Fruit fly (Drosophila melanogaster): Measurements from ENCODE around the gene pcx.

The pcx gene

DNA sequence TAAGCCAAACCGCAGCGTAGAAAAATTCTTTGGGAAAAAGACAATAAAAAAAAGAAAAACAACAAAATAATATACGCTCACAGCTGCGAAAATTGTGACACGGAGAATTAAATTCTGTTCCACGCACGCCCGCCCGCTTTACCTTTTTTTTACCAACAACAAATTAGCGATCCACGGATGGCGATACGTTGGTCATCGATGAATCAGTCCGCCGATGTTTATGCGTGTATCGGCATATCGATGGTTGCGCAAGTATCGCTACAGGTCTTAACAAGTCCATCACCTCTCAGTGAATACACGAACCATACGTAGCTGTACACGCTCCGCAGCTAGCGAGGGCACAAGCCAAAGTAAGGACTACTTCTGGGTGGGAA lies 45.4 kb downstream of the pcx start, which contains the start of gene CG2924 (continued):
- TF ChIP-seq Blimp-1 (GFP tag; optimal IDR thresholded peaks at IDR 0.05) (peak; percentile 24), CG31224 (GFP tag; IDR thresholded peaks at IDR 0.05) (peak; percentile 30; the same call in 1 of the 2 replicates), mirr (GFP tag; optimal IDR thresholded peaks at IDR 0.05) (peak; percentile 71), crol (GFP tag; IDR thresholded peaks at IDR 0.05) (no peak), sqz (GFP tag; optimal IDR thresholded peaks at IDR 0.05) (peak; percentile 42), p53 (GFP tag; optimal IDR thresholded peaks at IDR 0.05) (peak; percentile 90), CG6175 (GFP tag; IDR thresholded peaks at IDR 0.05) (no peak), odd (GFP tag; optimal IDR thresholded peaks at IDR 0.05) (no peak), otp (GFP tag; IDR thresholded peaks at IDR 0.05) (no peak), CG31388 (GFP tag; optimal IDR thresholded peaks at IDR 0.05) (no peak), Meics (GFP tag; optimal IDR thresholded peaks at IDR 0.05) (no peak), CG8359 (GFP tag; optimal IDR thresholded peaks at IDR 0.05; ENCODE audit: borderline replicate concordance) (no peak), pita (GFP tag; optimal IDR thresholded peaks at IDR 0.05) (peak; percentile 97), sens-2 (GFP tag; IDR thresholded peaks at IDR 0.05) (no peak), CG12659 (GFP tag; optimal IDR thresholded peaks at IDR 0.05) (peak; percentile 83), CG11723 (GFP tag; optimal IDR thresholded peaks at IDR 0.05) (no peak), tgo (GFP tag; IDR thresholded peaks at IDR 0.05) (peak; percentile 36; the same call in 1 of the 3 replicates), onecut (GFP tag; IDR thresholded peaks at IDR 0.05) (no peak), CG4360 (GFP tag; IDR thresholded peaks at IDR 0.05) (peak; percentile 56), mld (GFP tag; IDR thresholded peaks at IDR 0.05; ENCODE audit: partially characterized antibody) (peak; percentile 99), rib (GFP tag; IDR thresholded peaks at IDR 0.05) (peak; percentile 84), gfzf (GFP tag; optimal IDR thresholded peaks at IDR 0.05) (peak; percentile 67), CG10209 (GFP tag; optimal IDR thresholded peaks at IDR 0.05) (peak; percentile 23), CG43689 (GFP tag; IDR thresholded peaks at IDR 0.05) (no peak), Bteb2 (GFP tag; optimal IDR thresholded peaks at IDR 0.05) (peak; percentile 50), chif (GFP tag; optimal IDR thresholded peaks at IDR 0.05) (peak in 1 of 2 experiments; percentile 48), tap (tag; optimal IDR thresholded peaks at IDR 0.05) (no peak), tx (GFP tag; optimal IDR thresholded peaks at IDR 0.05) (peak; percentile 28), dmrt99B (tag; optimal IDR thresholded peaks at IDR 0.05) (no peak), CG18764 (GFP tag; optimal IDR thresholded peaks at IDR 0.05) (peak; percentile 21), Atf6 (GFP tag; IDR thresholded peaks at IDR 0.05) (no peak), tll (GFP tag; optimal IDR thresholded peaks at IDR 0.05) (no peak), CG14860 (GFP tag; IDR thresholded peaks at IDR 0.05; ENCODE audit: partially characterized antibody) (peak; percentile 97), ind (GFP tag; optimal IDR thresholded peaks at IDR 0.05) (peak; percentile 59), CG32772 (GFP tag; IDR thresholded peaks at IDR 0.05) (0 out of 2 replicates have a peak, but pooled peaks have one; percentile 24), Camta (GFP tag; optimal IDR thresholded peaks at IDR 0.05) (peak; percentile 34), org-1 (GFP tag; optimal IDR thresholded peaks at IDR 0.05) (no peak), GATAe (GFP tag; conservative IDR thresholded peaks at IDR 0.05) (no peak), CG1233 (GFP tag; optimal IDR thresholded peaks at IDR 0.05) (no peak), amos (GFP tag; IDR thresholded peaks at IDR 0.05; ENCODE audit: partially characterized antibody) (peak; percentile 100), lov (optimal IDR thresholded peaks at IDR 0.05) (no peak), lov (GFP tag; IDR thresholded peaks at IDR 0.05) (0 out of 3 replicates have a peak, but pooled peaks have one; percentile 19), aop (GFP tag; IDR thresholded peaks at IDR 0.05) (no peak), exex (tag; optimal IDR thresholded peaks at IDR 0.05) (peak; percentile 54), Hr3 (GFP tag; optimal IDR thresholded peaks at IDR 0.05) (peak; percentile 44), z (GFP tag; IDR thresholded peaks at IDR 0.05) (no peak), Fer1 (GFP tag; optimal IDR thresholded peaks at IDR 0.05) (peak; percentile 63), CG30020 (tag; optimal IDR thresholded peaks at IDR 0.05) (peak; percentile 23), gcm (GFP tag; optimal IDR thresholded peaks at IDR 0.05) (peak; percentile 20), CG7357 (GFP tag; IDR thresholded peaks at IDR 0.05) (no peak), Hmx (GFP tag; optimal IDR thresholded peaks at IDR 0.05) (no peak)
